Fruit fly (Drosophila melanogaster): Measurements from ENCODE around the gene lsn.

The lsn gene

dm6 chr3R:21836614-21837013, 28.4 kb upstream of the lsn start (continued):
- TF ChIP-seq Asciz (GFP tag; optimal IDR thresholded peaks at IDR 0.05) (no peak), Hr51 (GFP tag; optimal IDR thresholded peaks at IDR 0.05) (no peak), corto (GFP tag; optimal IDR thresholded peaks at IDR 0.05) (no peak), Hr3 (GFP tag; optimal IDR thresholded peaks at IDR 0.05) (no peak), E2f1 (GFP tag; IDR thresholded peaks at IDR 0.05) (no peak), sd (tag; optimal IDR thresholded peaks at IDR 0.05) (peak; percentile 94), CG1024 (GFP tag; IDR thresholded peaks at IDR 0.05) (no peak), D (optimal IDR thresholded peaks at IDR 0.05) (no peak), D (GFP tag; optimal IDR thresholded peaks at IDR 0.05) (no peak)

dm6 chr3R:21837069-21837977, 27.6 kb upstream of the lsn start:
- TF ChIP-seq gem (tag; optimal IDR thresholded peaks at IDR 0.05): peak; percentile 62
- no peak for TF ChIP-seq pb (GFP tag; optimal IDR thresholded peaks at IDR 0.05)
- TF ChIP-seq D19A (tag; optimal IDR thresholded peaks at IDR 0.05): peak; percentile 33
- no peak for TF ChIP-seq Usf (GFP tag; optimal IDR thresholded peaks at IDR 0.05)
- peak; percentile 74 for TF ChIP-seq CG2678 (tag; optimal IDR thresholded peaks at IDR 0.05)
- peak; percentile 73 for TF ChIP-seq phol (tag; optimal IDR thresholded peaks at IDR 0.05)
- peak; percentile 31 for TF ChIP-seq CG12104 (GFP tag; optimal IDR thresholded peaks at IDR 0.05)
- TF ChIP-seq CG4328 (GFP tag; optimal IDR thresholded peaks at IDR 0.05): no peak
- TF ChIP-seq Fer3 (tag; optimal IDR thresholded peaks at IDR 0.05): peak; percentile 10
- peak; percentile 81 for TF ChIP-seq CG17359 (tag; optimal IDR thresholded peaks at IDR 0.05)
- no peak for TF ChIP-seq CG11398 (GFP tag; optimal IDR thresholded peaks at IDR 0.05)
- peak; percentile 34 for TF ChIP-seq CG2712 (tag; optimal IDR thresholded peaks at IDR 0.05)
- peak; percentile 50 for TF ChIP-seq ind (GFP tag; optimal IDR thresholded peaks at IDR 0.05)
- peak; percentile 77 for TF ChIP-seq CG11695 (GFP tag; IDR thresholded peaks at IDR 0.05)
- no peak for TF ChIP-seq CG7928 (GFP tag; optimal IDR thresholded peaks at IDR 0.05)
- no peak for TF ChIP-seq CG13775 (GFP tag; optimal IDR thresholded peaks at IDR 0.05)
- TF ChIP-seq unpg (GFP tag; optimal IDR thresholded peaks at IDR 0.05): peak; percentile 45
- TF ChIP-seq ken (GFP tag; IDR thresholded peaks at IDR 0.05): no peak
- no peak for TF ChIP-seq Trl (optimal IDR thresholded peaks at IDR 0.05)
- TF ChIP-seq Trl (GFP tag; optimal IDR thresholded peaks at IDR 0.05): no peak
- TF ChIP-seq Aef1 (GFP tag; IDR thresholded peaks at IDR 0.05): peak; percentile 58; the same call in 2 of the 3 replicates
- no peak for TF ChIP-seq CG15269 (tag; optimal IDR thresholded peaks at IDR 0.05)
- TF ChIP-seq crol (GFP tag; IDR thresholded peaks at IDR 0.05): no peak
- TF ChIP-seq Meics (GFP tag; optimal IDR thresholded peaks at IDR 0.05): peak; percentile 43
- no peak for TF ChIP-seq CG4707 (GFP tag; optimal IDR thresholded peaks at IDR 0.05)
- TF ChIP-seq CG3163 (GFP tag; optimal IDR thresholded peaks at IDR 0.05): no peak
- 0 out of 3 replicates have a peak, but pooled peaks have one; percentile 28 for TF ChIP-seq B-H1 (GFP tag; IDR thresholded peaks at IDR 0.05)
- TF ChIP-seq ci (GFP tag; IDR thresholded peaks at IDR 0.05): peak; percentile 30; the same call in 2 of the 3 replicates
- no peak for TF ChIP-seq bigmax (GFP tag; optimal IDR thresholded peaks at IDR 0.05)
- TF ChIP-seq D (optimal IDR thresholded peaks at IDR 0.05): no peak
- TF ChIP-seq D (GFP tag; optimal IDR thresholded peaks at IDR 0.05): peak; percentile 12
- TF ChIP-seq sima (GFP tag; optimal IDR thresholded peaks at IDR 0.05): no peak
- TF ChIP-seq gsb (GFP tag; IDR thresholded peaks at IDR 0.05): no peak
- no peak for TF ChIP-seq CG18619 (GFP tag; optimal IDR thresholded peaks at IDR 0.05)
- TF ChIP-seq ftz-f1 (GFP tag; optimal IDR thresholded peaks at IDR 0.05): no peak
- no peak for TF ChIP-seq CG11247 (GFP tag; IDR thresholded peaks at IDR 0.05)
- TF ChIP-seq NFAT (GFP tag; IDR thresholded peaks at IDR 0.05): no peak
- TF ChIP-seq BtbVII (GFP tag; optimal IDR thresholded peaks at IDR 0.05): peak; percentile 12
- TF ChIP-seq dmrt99B (tag; optimal IDR thresholded peaks at IDR 0.05): peak; percentile 86
- peak; percentile 77; the same call in 3 of the 4 replicates for TF ChIP-seq chinmo (GFP tag; IDR thresholded peaks at IDR 0.05; ENCODE audit: partially characterized antibody)
- no peak for TF ChIP-seq emc (GFP tag; optimal IDR thresholded peaks at IDR 0.05)
